Worm (Caenorhabditis elegans) whole organism, L2 larva: ENCODE data around the gene F23F1.2.
A peak's percentile ranks its signal among the peaks of the same experiment; 100 is the strongest.

Experiments used
- C34F6.9 ChIP-seq: fragments of 150-350 bp; optimal IDR thresholded peaks from 2 replicates; lab custom pipeline; 2014; ENCODE audit warnings: missing biosample characterization, missing genetic modification characterization
- F13H6.1 ChIP-seq: sonication (generic microtip); optimal IDR thresholded peaks from 2 replicates; lab custom pipeline; 2016; ENCODE audit warnings: missing genetic modification characterization, missing compliant biosample characterization
- Y55F3AM.14 ChIP-seq: fragments of 200-800 bp; sonication (Bioruptor generic); optimal IDR thresholded peaks from 2 replicates; lab custom pipeline; 2018; ENCODE audit warnings: mild to moderate bottlenecking, missing genetic modification characterization, missing compliant biosample characterization
- ZK546.5 ChIP-seq: sonication (generic microtip); optimal IDR thresholded peaks from 2 replicates; lab custom pipeline; 2017; ENCODE audit warnings: missing biosample characterization, missing genetic modification characterization
- aly-2 ChIP-seq: fragments of 150-350 bp; optimal IDR thresholded peaks from 2 replicates; lab custom pipeline; 2014; ENCODE audit warnings: missing biosample characterization, missing genetic modification characterization
- blmp-1 ChIP-seq: sonication (generic microtip); optimal IDR thresholded peaks from 2 replicates; lab custom pipeline; 2017; ENCODE audit warnings: missing genetic modification characterization, mild to moderate bottlenecking, missing compliant biosample characterization, antibody characterized with exemption, moderate library complexity; ENCODE audit not compliant: insufficient read depth
- ceh-82 ChIP-seq: fragments of 150-350 bp; optimal IDR thresholded peaks from 2 replicates; lab custom pipeline; 2014; ENCODE audit warnings: missing biosample characterization, missing genetic modification characterization
- crh-2 ChIP-seq: sonication (generic microtip); optimal IDR thresholded peaks from 2 replicates; lab custom pipeline; 2017; ENCODE audit warnings: missing biosample characterization, missing genetic modification characterization
- egl-27 ChIP-seq: sonication (generic microtip); optimal IDR thresholded peaks from 3 replicates; lab custom pipeline; 2017; ENCODE audit warnings: missing biosample characterization, missing genetic modification reagents, missing genetic modification characterization
- elt-1 ChIP-seq: fragments of 150-350 bp; optimal IDR thresholded peaks from 2 replicates; lab custom pipeline; 2014; ENCODE audit warnings: missing biosample characterization, missing genetic modification characterization
- elt-3 ChIP-seq: sonication (generic microtip); optimal IDR thresholded peaks from 2 replicates; lab custom pipeline; 2017; ENCODE audit warnings: missing biosample characterization, missing genetic modification characterization
- fos-1 ChIP-seq: fragments of 150-350 bp; optimal IDR thresholded peaks from 2 replicates; lab custom pipeline; 2014; ENCODE audit warnings: missing biosample characterization, missing genetic modification characterization
- gmeb-1 ChIP-seq: fragments of 150-350 bp; optimal IDR thresholded peaks from 2 replicates; lab custom pipeline; 2014; ENCODE audit warnings: missing biosample characterization, missing genetic modification characterization
- lin-11 ChIP-seq: fragments of 150-350 bp; sonication (generic microtip); optimal IDR thresholded peaks from 2 replicates; lab custom pipeline; 2014; ENCODE audit warnings: missing biosample characterization, missing genetic modification characterization, inconsistent platforms, mixed read lengths
- lin-13 ChIP-seq: fragments of 150-350 bp; optimal IDR thresholded peaks from 2 replicates; lab custom pipeline; 2014; ENCODE audit warnings: missing biosample characterization, missing genetic modification reagents, missing genetic modification characterization
- lsy-2 ChIP-seq, 2 experiments: fragments of 150-350 bp in 1 of 2; sonication (generic microtip) in 1 of 2; optimal IDR thresholded peaks; 2 replicates each; lab custom pipeline; 2014 to 2017; ENCODE audit warnings: missing biosample characterization in 2 of 2, missing genetic modification characterization in 2 of 2
- mbf-1 ChIP-seq: sonication (generic microtip); optimal IDR thresholded peaks from 2 replicates; lab custom pipeline; 2017; ENCODE audit warnings: missing biosample characterization, missing genetic modification characterization
- nhr-11 ChIP-seq: fragments of 150-350 bp; optimal IDR thresholded peaks from 2 replicates; lab custom pipeline; 2014; ENCODE audit warnings: missing biosample characterization, missing genetic modification characterization
- nhr-12 ChIP-seq: fragments of 150-350 bp; optimal IDR thresholded peaks from 2 replicates; lab custom pipeline; 2014; ENCODE audit warnings: missing biosample characterization, missing genetic modification characterization
- nhr-129 ChIP-seq: fragments of 150-350 bp; optimal IDR thresholded peaks from 2 replicates; lab custom pipeline; 2014; ENCODE audit warnings: missing biosample characterization, missing genetic modification characterization
- nhr-21 ChIP-seq: fragments of 150-350 bp; optimal IDR thresholded peaks from 2 replicates; lab custom pipeline; 2014; ENCODE audit warnings: missing biosample characterization, missing genetic modification characterization
- nhr-23 ChIP-seq: fragments of 150-350 bp; optimal IDR thresholded peaks from 2 replicates; lab custom pipeline; 2014; ENCODE audit warnings: missing biosample characterization, missing genetic modification reagents, missing genetic modification characterization
- nhr-237 ChIP-seq: fragments of 150-350 bp; optimal IDR thresholded peaks from 2 replicates; lab custom pipeline; 2014; ENCODE audit warnings: missing biosample characterization, missing genetic modification characterization
- nhr-25 ChIP-seq: fragments of 150-350 bp; sonication (generic microtip); optimal IDR thresholded peaks from 3 replicates; lab custom pipeline; 2014; ENCODE audit warnings: missing biosample characterization, missing genetic modification characterization
- peb-1 ChIP-seq: fragments of 150-350 bp; optimal IDR thresholded peaks from 2 replicates; lab custom pipeline; 2014; ENCODE audit warnings: missing biosample characterization, missing genetic modification characterization
- sem-4 ChIP-seq: fragments of 150-350 bp; optimal IDR thresholded peaks from 2 replicates; lab custom pipeline; 2014; ENCODE audit warnings: missing biosample characterization, missing genetic modification reagents, missing genetic modification characterization
- skn-1 ChIP-seq: sonication (generic microtip); optimal IDR thresholded peaks from 2 replicates; lab custom pipeline; 2017; ENCODE audit warnings: missing biosample characterization, missing genetic modification characterization
- sma-3 ChIP-seq: sonication (generic microtip); optimal IDR thresholded peaks from 2 replicates; lab custom pipeline; 2016; ENCODE audit warnings: missing genetic modification reagents, missing genetic modification characterization, missing compliant biosample characterization
- sma-9 ChIP-seq, 2 experiments: fragments of 150-350 bp in 1 of 2; sonication (generic microtip) in 1 of 2; optimal IDR thresholded peaks; 2 replicates each; lab custom pipeline; 2014 to 2016; ENCODE audit warnings: missing genetic modification characterization in 2 of 2, mild to moderate bottlenecking in 1 of 2, missing biosample characterization in 1 of 2, missing compliant biosample characterization in 1 of 2, missing genetic modification reagents in 1 of 2, moderate library complexity in 1 of 2
- snpc-4 ChIP-seq: fragments of 150-350 bp; optimal IDR thresholded peaks from 2 replicates; lab custom pipeline; 2014; ENCODE audit warnings: missing biosample characterization, missing genetic modification characterization
- unc-39 ChIP-seq: fragments of 150-350 bp; optimal IDR thresholded peaks from 2 replicates; lab custom pipeline; 2014; ENCODE audit warnings: missing biosample characterization, missing genetic modification characterization
- unc-55 ChIP-seq: fragments of 150-350 bp; sonication (generic microtip); optimal IDR thresholded peaks from 3 replicates; lab custom pipeline; 2014; ENCODE audit warnings: missing biosample characterization, missing genetic modification reagents, missing genetic modification characterization
- zag-1 ChIP-seq: fragments of 150-350 bp; optimal IDR thresholded peaks from 2 replicates; lab custom pipeline; 2014; ENCODE audit warnings: missing biosample characterization, missing genetic modification characterization
- ztf-4 ChIP-seq: fragments of 150-350 bp; optimal IDR thresholded peaks from 2 replicates; lab custom pipeline; 2014; ENCODE audit warnings: missing biosample characterization, missing genetic modification characterization

Gene F23F1.2

DNA sequence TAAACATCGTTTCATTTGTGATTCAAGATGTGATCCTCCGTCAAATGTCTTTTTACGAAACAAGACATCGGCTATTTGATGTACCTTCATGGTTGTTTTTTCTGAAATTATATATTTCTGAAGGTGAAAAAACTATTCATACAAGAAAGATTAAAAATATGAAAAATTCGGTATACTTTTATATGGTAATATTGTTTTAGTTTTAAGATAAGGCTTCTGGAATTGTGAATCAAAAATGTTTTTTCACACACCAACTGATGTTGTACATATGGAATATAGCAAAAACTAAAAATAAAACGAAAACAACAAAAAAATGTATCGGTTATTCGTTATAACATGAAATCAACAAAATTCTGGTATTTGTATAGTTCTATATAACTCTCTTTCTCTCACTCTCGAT lies 3.2 kb downstream of the F23F1.2 start, which contains the start of gene F23F1.6:
TSS of gene F23F1.6 (minus strand) at position 101 of the 400 bp plus-strand sequence.
- TF ChIP-seq elt-3 (tag; lab: Kevin White, UChicago) = no peak
- TF ChIP-seq egl-27 (tag; lab: Kevin White, UChicago) = no peak
- no peak for TF ChIP-seq ceh-82 (tag; lab: Kevin White, UChicago)
- no peak for TF ChIP-seq unc-39 (tag; lab: Kevin White, UChicago)
- TF ChIP-seq, all 48 proteins: peak for 0

DNA sequence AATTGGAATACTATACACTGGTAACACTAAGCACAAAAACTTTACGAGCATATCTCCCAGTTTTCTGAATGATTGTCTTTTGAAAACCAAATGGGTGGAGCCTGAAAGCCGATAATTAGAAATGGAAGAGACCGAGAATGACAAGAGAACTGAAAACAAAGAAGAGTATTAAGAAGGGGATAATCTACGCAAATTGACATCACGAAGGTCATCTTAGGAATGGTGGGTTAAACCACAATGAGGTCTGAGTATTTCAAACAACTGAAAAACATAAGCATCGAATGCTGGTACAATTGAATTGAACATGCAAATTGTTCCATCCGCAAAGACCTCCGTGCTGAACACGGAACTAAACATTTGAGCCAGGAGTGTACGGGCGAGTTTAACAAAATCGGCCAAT lies 5.4 kb downstream of the F23F1.2 start, which contains the start of gene spp-24:
TSS of gene spp-24 (minus strand) at position 101 of the 400 bp plus-strand sequence.
- TF ChIP-seq nhr-11 (tag; lab: Kevin White, UChicago) (no peak), lin-11 (tag; lab: Kevin White, UChicago) (no peak), nhr-12 (tag; lab: Kevin White, UChicago) (no peak), C34F6.9 (no peak), unc-39 (tag; lab: Kevin White, UChicago) (no peak), nhr-23 (no peak), ztf-4 (tag; lab: Kevin White, UChicago) (no peak), gmeb-1 (tag; lab: Kevin White, UChicago) (no peak), nhr-237 (tag; lab: Kevin White, UChicago) (no peak), ZK546.5 (no peak), nhr-21 (tag; lab: Kevin White, UChicago) (no peak), lsy-2 (tag; optimal IDR thresholded peaks at IDR 0.05; lab: Kevin White, UChicago) (no peak)

DNA sequence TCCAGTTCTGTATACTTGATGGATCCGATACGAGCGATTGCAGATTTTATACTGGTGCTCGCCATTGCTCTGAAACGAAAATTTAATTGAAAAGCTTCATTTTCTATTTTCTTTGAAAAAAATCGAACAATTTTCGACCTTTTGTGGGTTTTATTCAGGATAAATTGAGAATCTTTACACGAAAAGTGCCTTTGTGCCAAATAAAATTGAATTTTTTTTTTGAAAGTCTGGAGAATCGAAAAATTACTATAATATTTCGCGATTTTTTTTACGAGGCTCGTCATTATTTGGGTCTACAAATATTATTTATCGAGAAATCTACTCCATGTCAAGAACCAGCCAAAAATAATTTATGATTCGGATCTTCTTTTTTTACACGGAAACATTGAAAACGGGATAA lies 7.9 kb downstream of the F23F1.2 start, which contains the start of gene F23F1.10:
TSS of gene F23F1.10 (minus strand) at position 69 of the 400 bp plus-strand sequence.
- TF ChIP-seq blmp-1 = no peak
- TF ChIP-seq nhr-12 (tag; lab: Kevin White, UChicago) = no peak
- no peak for TF ChIP-seq C34F6.9
- no peak for TF ChIP-seq gmeb-1 (tag; lab: Kevin White, UChicago)
- no peak for TF ChIP-seq mbf-1
- TF ChIP-seq egl-27 (tag; lab: Kevin White, UChicago) = no peak
- no peak for TF ChIP-seq peb-1
- TF ChIP-seq aly-2 (tag; lab: Kevin White, UChicago) = no peak
- no peak for TF ChIP-seq nhr-129 (tag; lab: Kevin White, UChicago)
- TF ChIP-seq ztf-4 (tag; lab: Kevin White, UChicago) = no peak

DNA sequence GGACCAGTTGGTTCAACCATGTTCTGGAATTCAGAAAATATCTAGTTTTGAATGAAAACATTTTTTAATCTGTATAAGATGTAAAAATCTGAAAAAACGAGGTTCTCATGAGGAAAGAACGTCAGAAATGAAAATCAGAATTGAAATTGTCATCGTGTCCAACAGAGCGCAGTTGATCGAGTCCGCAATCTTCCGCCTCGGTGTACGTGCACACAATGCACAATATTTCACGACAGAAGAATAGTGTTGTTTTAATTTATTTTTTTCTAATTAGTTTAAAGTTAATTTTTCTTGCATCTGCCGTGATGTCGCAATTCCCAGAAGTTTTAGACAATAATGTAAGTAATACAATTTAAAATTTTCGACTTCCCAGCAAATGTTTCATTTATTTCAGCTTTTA lies 9.6 kb downstream of the F23F1.2 start, which contains the start of gene nfyc-1:
TSS of gene nfyc-1 (plus strand) at position 268 of the 400 bp plus-strand sequence.
- TF ChIP-seq ztf-4 (tag; lab: Kevin White, UChicago) (peak; percentile 24), zag-1 (tag; lab: Kevin White, UChicago) (no peak), elt-1 (no peak), aly-2 (tag; lab: Kevin White, UChicago) (no peak), Y55F3AM.14 (GFP tag; lab: Kevin White, UChicago) (no peak), unc-55 (GFP tag; lab: Kevin White, UChicago) (peak; percentile 81), lin-13 (GFP tag; lab: Kevin White, UChicago) (peak; percentile 68), snpc-4 (tag; lab: Kevin White, UChicago) (no peak), sem-4 (no peak), peb-1 (no peak), skn-1 (tag; lab: Kevin White, UChicago) (peak; percentile 98), fos-1 (tag; lab: Kevin White, UChicago) (peak; percentile 57), crh-2 (tag; lab: Kevin White, UChicago) (peak; percentile 77), blmp-1 (peak; percentile 26), sma-3 (peak; percentile 25), C34F6.9 (peak; percentile 87), lsy-2 (tag; optimal IDR thresholded peaks at IDR 0.05; lab: Kevin White, UChicago) (peak in 1 of 2 experiments; percentile 82), sma-9 (GFP tag; optimal IDR thresholded peaks at IDR 0.05; lab: Kevin White, UChicago) (peak; percentile 43), sma-9 (tag; optimal IDR thresholded peaks at IDR 0.05; lab: Kevin White, UChicago) (no peak), F13H6.1 (peak; percentile 23), nhr-25 (tag; lab: Kevin White, UChicago) (peak; percentile 41), lin-11 (tag; lab: Kevin White, UChicago) (peak; percentile 68), gmeb-1 (tag; lab: Kevin White, UChicago) (peak; percentile 48), egl-27 (tag; lab: Kevin White, UChicago) (no peak), nhr-129 (tag; lab: Kevin White, UChicago) (peak; percentile 60), nhr-237 (tag; lab: Kevin White, UChicago) (no peak)
